Worm (Caenorhabditis elegans): ENCODE results near the gene atln-2.
A peak's percentile ranks its signal among the peaks of the same experiment; 100 is the strongest.

ce11 chrIV:15025384-15025783 lies 44.0 kb downstream of the atln-2 start, which contains the start of gene fcd-2:
- no peak for TF ChIP-seq blmp-1 (tag; optimal IDR thresholded peaks at IDR 0.05)
- no peak for TF ChIP-seq unc-62 (GFP tag; optimal IDR thresholded peaks at IDR 0.05)
- no peak for TF ChIP-seq ztf-11 (tag; optimal IDR thresholded peaks at IDR 0.05)
- no peak for TF ChIP-seq elt-1 (tag; optimal IDR thresholded peaks at IDR 0.05; ENCODE audit: borderline replicate concordance, insufficient read depth)
- no peak for TF ChIP-seq sem-2 (GFP tag; optimal IDR thresholded peaks at IDR 0.05)
- TF ChIP-seq lsy-2 (tag; optimal IDR thresholded peaks at IDR 0.05): peak; percentile 28
- peak; percentile 5 for TF ChIP-seq pha-4 (tag; optimal IDR thresholded peaks at IDR 0.05)
- no peak for TF ChIP-seq nhr-76 (tag; optimal IDR thresholded peaks at IDR 0.05)
- TF ChIP-seq ceh-83 (GFP tag; optimal IDR thresholded peaks at IDR 0.05): no peak

All from whole organism, mixed stage, embryonic.